Worm (Caenorhabditis elegans) whole organism, young adult: Measurements from ENCODE around the gene C16A3.6.

Experiments
- F57A8.1 ChIP-seq: fragments of 200-800 bp; sonication (Bioruptor generic); optimal IDR thresholded peaks from 2 replicates; lab custom pipeline; 2018; ENCODE audit warnings: mild to moderate bottlenecking, missing genetic modification characterization, moderate library complexity, missing compliant biosample characterization
- lir-1 ChIP-seq: fragments of 200-800 bp; sonication (Bioruptor generic); conservative IDR thresholded peaks from 2 replicates; pipeline ENCODE4 v1.3.6; 2022; ENCODE audit warnings: missing genetic modification reagents, missing genetic modification characterization, missing compliant biosample characterization
- snpc-1.3 ChIP-seq: sonication (generic microtip); optimal IDR thresholded peaks from 2 replicates; lab custom pipeline; 2017; ENCODE audit warnings: missing genetic modification characterization, mild to moderate bottlenecking, missing compliant biosample characterization, antibody characterized with exemption, moderate library complexity, missing genotype, missing genetic modification reagents; ENCODE audit not compliant: insufficient read depth

DNA sequence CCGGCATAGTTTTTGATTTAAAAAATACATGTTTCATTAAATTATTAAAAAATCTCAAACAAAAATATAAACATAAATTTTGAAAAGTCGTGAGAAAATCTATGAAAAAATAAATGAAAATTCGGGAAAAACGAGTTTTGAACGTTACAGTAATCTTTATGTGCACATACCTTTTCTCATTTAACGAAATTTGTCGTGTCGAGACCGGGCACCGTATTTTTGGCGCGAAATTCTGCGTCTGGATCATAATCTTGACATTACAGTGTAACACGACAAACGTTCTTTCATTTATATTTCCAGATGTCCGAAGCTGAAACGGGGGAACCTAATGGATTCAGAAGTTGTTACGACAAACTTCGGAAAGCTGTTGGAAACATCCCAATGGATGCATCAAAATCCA, 10.5 kb downstream of the C16A3.6 start, which contains the start of gene C16A3.2:
- TF ChIP-seq lir-1 (GFP tag; lab: Robert Waterston, UW) (no peak), snpc-1.3 (tag; lab: Kevin White, UChicago) (no peak), F57A8.1 (GFP tag; lab: Kevin White, UChicago) (no peak)
